Fruit fly (Drosophila melanogaster) whole organism, pupa: Measurements from ENCODE around the gene Nos.

ENCODE experiments used
- CG14655 ChIP-seq: fragments of 200-800 bp; sonication (Bioruptor generic); optimal IDR thresholded peaks from 3 replicates; lab custom pipeline; 2017; ENCODE audit warnings: mild to moderate bottlenecking, missing biosample characterization, missing genetic modification reagents, missing genetic modification characterization
- CG17806 ChIP-seq: fragments of 200-800 bp; sonication (Bioruptor generic); optimal IDR thresholded peaks from 2 replicates; lab custom pipeline; 2018; ENCODE audit warnings: missing biosample characterization, mild to moderate bottlenecking, missing genetic modification characterization, moderate library complexity
- CG8301 ChIP-seq: fragments of 200-800 bp; sonication (Bioruptor generic); optimal IDR thresholded peaks from 2 replicates; lab custom pipeline; 2018; ENCODE audit warnings: missing biosample characterization, mild to moderate bottlenecking, missing genetic modification characterization
- CG9948 ChIP-seq: fragments of 200-800 bp; sonication (Bioruptor generic); optimal IDR thresholded peaks from 2 replicates; lab custom pipeline; 2018; ENCODE audit warnings: missing biosample characterization, mild to moderate bottlenecking, missing genetic modification characterization, moderate library complexity
- EcR ChIP-seq: fragments of 200-800 bp; sonication (Bioruptor generic); optimal IDR thresholded peaks from 3 replicates; lab custom pipeline; 2019; ENCODE audit warnings: missing biosample characterization, missing genetic modification characterization, mild to moderate bottlenecking, moderate library complexity, missing genetic modification reagents
- Pif1B ChIP-seq: fragments of 200-800 bp; sonication (Bioruptor generic); optimal IDR thresholded peaks from 3 replicates; lab custom pipeline; 2016; ENCODE audit warnings: missing biosample characterization, missing genetic modification characterization
- Snoo ChIP-seq: fragments of 200-800 bp; sonication (Bioruptor generic); optimal IDR thresholded peaks from 3 replicates; lab custom pipeline; 2017; ENCODE audit warnings: missing biosample characterization, mild to moderate bottlenecking, missing genetic modification characterization, inconsistent platforms
- fd96Ca ChIP-seq: fragments of 200-800 bp; sonication (Bioruptor generic); IDR thresholded peaks from 3 replicates; pipeline ENCODE4 v1.3.6; 2022; ENCODE audit warnings: missing biosample characterization, missing genetic modification characterization
- rn ChIP-seq: fragments of 200-800 bp; sonication (Bioruptor generic); IDR thresholded peaks from 2 replicates; pipeline ENCODE4 v1.3.6; 2022; ENCODE audit warnings: missing biosample characterization, missing genetic modification characterization

DNA sequence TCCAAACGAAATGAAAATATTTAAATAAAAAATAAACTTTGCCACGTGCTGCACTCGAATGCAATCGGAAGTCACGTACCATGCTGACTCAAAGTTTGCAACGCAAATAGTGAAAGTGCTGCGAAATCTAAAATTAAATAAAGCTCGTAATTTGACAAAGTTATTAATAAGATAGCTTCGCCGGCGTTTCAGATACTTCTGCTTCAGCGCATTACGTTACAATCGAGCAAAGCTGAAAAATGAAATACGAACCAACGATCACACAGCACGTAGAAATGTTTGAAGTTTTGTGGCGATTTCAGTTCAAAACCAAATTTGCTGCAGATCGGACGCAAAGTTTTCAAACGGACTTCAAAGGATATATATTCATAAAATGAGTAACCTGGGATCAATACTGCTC, 32.6 kb upstream of the Nos start, which contains the start of gene CG12517:
- TF ChIP-seq EcR (GFP tag; lab: Kevin White, UChicago) (no peak), rn (GFP tag; lab: Robert Waterston, UW) (no peak), fd96Ca (GFP tag; lab: Robert Waterston, UW) (no peak), Pif1B (GFP tag; lab: Kevin White, UChicago) (no peak), CG17806 (tag; lab: Kevin White, UChicago) (no peak), Snoo (no peak), CG9948 (no peak), CG14655 (GFP tag; lab: Kevin White, UChicago) (no peak), CG8301 (tag; lab: Kevin White, UChicago) (no peak)
